Worm (Caenorhabditis elegans): ENCODE data around the gene T04A8.13.

T04A8.13 gene

DNA sequence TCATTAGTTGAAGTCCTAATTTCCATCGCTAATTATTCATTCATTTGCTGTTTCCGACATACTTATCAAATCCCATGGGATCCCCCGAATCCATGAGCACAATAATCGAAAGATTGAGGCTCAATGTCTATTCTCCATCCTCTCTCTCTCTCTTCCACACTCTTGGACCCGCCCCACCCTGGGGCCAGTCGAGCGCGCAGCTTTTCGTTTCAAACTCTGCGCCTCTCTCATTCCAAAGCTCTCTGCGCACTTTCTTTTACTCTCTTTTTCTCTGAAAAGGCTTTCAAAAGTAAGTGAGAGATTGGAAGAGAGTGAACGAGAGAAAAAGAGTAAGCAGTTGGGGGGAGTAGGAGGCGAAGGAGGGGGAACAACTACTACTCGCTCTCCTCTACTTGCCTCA lies 15.0 kb downstream of the T04A8.13 start, which contains the start of gene acy-1 (continued):
- TF ChIP-seq nfya-1 (tag; optimal IDR thresholded peaks at IDR 0.05) (peak; percentile 90), sox-4 (tag; optimal IDR thresholded peaks at IDR 0.05) (peak; percentile 25), elt-4 (tag; optimal IDR thresholded peaks at IDR 0.05) (no peak), syd-9 (tag; optimal IDR thresholded peaks at IDR 0.05) (peak; percentile 1), ceh-14 (tag; optimal IDR thresholded peaks at IDR 0.05) (peak; percentile 77), hlh-6 (tag; optimal IDR thresholded peaks at IDR 0.05) (no peak), hlh-15 (tag; optimal IDR thresholded peaks at IDR 0.05) (no peak), pha-4 (tag; optimal IDR thresholded peaks at IDR 0.05) (no peak), Y22D7AL.16 (tag; optimal IDR thresholded peaks at IDR 0.05) (no peak), C38D4.7 (GFP tag; optimal IDR thresholded peaks at IDR 0.05) (no peak), ceh-9 (tag; optimal IDR thresholded peaks at IDR 0.05) (no peak), pag-3 (tag; optimal IDR thresholded peaks at IDR 0.05; ENCODE audit: borderline replicate concordance) (no peak), ceh-2 (tag; optimal IDR thresholded peaks at IDR 0.05) (peak; percentile 38), unc-86 (tag; optimal IDR thresholded peaks at IDR 0.05) (no peak), hlh-13 (GFP tag; optimal IDR thresholded peaks at IDR 0.05) (no peak)

DNA sequence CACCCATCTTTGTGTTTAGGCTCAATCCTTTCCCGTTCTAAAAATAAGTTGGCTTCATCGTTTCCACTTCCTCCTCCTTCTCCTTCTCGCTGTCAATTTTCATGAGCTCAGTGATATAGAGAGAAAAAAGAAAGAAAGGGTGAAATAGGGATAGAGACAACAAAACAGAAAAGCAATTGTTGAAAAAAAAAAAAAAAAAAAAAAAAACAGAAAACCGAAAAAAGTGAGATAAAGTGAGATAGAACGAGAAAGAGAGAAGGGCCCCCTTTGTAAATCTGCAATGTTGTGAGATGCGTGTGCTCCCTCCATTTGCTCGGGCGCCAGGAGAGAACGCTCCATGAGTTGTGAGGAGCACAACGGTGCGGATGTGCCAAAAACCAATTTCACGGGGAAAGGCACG lies 17.1 kb downstream of the T04A8.13 start:
- TF ChIP-seq ceh-18 (tag; optimal IDR thresholded peaks at IDR 0.05) (peak; percentile 14), unc-42 (tag; optimal IDR thresholded peaks at IDR 0.05) (peak; percentile 17), hlh-6 (tag; optimal IDR thresholded peaks at IDR 0.05) (no peak)

DNA sequence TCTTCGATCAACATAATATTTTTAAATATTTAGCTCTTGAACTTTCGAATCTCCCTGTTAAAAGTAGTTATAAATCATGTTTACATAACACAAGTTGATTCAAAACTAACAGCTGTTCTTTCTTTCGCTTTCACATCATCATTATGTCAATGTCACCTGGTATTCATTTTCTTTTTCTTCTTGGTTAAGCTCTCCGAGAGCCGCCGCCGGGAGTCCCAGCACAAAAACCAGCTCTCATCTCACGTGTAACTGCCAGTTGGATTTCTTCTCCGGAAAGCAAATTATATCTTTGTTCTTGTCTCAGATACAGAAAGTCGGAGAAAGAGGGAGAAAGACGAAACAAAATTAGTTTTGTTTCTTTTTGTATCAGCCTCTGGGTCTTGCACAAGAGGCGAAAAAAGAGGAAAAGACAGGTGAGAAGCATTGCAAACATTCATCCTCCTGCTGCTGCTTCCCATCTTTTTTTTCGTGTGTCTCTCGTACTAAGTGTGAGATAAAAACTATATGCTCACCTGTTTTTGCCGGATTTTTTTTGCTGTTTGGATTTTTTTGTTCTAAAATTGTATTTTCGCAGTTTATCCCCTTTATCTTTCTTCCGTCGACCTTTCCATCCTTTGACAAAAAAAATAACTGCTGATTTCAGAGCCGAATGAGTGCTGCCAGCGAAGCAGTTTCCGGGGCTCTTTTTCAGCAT lies 24.7 kb downstream of the T04A8.13 start, which contains the start of gene F17C8.3:
F17C8.3 (plus strand) TSS at position 644 of the 694 bp plus-strand sequence.
- TF ChIP-seq ceh-18 (tag; optimal IDR thresholded peaks at IDR 0.05) (peak; percentile 69), hlh-8 (tag; optimal IDR thresholded peaks at IDR 0.05) (no peak), nhr-11 (tag; optimal IDR thresholded peaks at IDR 0.05) (no peak), ref-2 (tag; optimal IDR thresholded peaks at IDR 0.05) (no peak), tbx-2 (tag; optimal IDR thresholded peaks at IDR 0.05) (no peak)

DNA sequence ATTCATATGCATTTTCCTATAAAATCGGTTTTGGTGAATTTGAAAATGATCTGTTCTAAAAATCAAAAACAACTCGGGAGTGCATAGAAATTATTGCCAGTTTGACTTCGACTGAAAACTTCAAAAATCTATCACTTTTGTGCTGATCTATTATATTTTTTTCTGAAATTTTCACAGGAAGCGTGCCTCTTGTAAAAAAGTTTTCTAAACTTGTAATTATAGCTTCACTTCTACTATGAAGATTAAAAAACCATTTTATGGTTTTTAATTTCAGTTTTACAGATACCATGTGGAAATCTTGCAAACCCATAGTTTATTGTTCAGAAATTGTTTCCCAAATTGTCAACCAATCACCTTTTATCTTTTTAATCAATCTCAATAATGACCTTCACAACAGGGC lies 27.3 kb downstream of the T04A8.13 start, which contains the start of gene F17C8.9:
F17C8.9 (plus strand) TSS at position 301 of the 400 bp plus-strand sequence.
- no peak for TF ChIP-seq ceh-31 (tag; optimal IDR thresholded peaks at IDR 0.05)
- no peak for TF ChIP-seq zip-5 (tag; optimal IDR thresholded peaks at IDR 0.05)
- no peak for TF ChIP-seq fkh-10 (GFP tag; optimal IDR thresholded peaks at IDR 0.05)
- no peak for TF ChIP-seq eyg-1 (tag; optimal IDR thresholded peaks at IDR 0.05)
- TF ChIP-seq tbx-7 (tag; optimal IDR thresholded peaks at IDR 0.05): no peak
- no peak for TF ChIP-seq unc-55 (GFP tag; optimal IDR thresholded peaks at IDR 0.05)
- no peak for TF ChIP-seq ceh-6 (GFP tag; optimal IDR thresholded peaks at IDR 0.05)
- no peak for TF ChIP-seq ahr-1 (tag; optimal IDR thresholded peaks at IDR 0.05)

DNA sequence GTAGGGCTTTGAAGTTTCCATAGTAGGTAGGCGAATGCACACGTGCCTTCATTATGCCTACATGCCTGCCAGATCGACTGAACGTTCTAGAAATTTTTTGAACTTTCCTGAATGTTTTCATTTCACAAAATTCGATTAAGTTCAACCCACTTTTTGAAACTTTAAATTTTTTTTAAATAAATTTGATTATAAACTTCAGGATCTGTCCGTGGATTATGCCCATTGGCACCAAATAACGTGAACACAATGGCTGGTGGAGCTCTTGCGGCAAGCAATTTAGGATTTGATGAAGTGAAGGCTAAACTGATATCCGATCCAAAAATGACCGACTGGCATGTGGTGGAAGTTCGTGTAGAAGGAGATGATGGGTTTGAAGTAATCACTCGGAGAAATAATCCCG lies 28.7 kb downstream of the T04A8.13 start, which contains the start of gene F17C8.7:
F17C8.7 (plus strand) TSS at position 301 of the 400 bp plus-strand sequence.
- TF ChIP-seq hlh-6 (tag; optimal IDR thresholded peaks at IDR 0.05): no peak
- TF ChIP-seq elt-2 (tag; optimal IDR thresholded peaks at IDR 0.05): no peak

DNA sequence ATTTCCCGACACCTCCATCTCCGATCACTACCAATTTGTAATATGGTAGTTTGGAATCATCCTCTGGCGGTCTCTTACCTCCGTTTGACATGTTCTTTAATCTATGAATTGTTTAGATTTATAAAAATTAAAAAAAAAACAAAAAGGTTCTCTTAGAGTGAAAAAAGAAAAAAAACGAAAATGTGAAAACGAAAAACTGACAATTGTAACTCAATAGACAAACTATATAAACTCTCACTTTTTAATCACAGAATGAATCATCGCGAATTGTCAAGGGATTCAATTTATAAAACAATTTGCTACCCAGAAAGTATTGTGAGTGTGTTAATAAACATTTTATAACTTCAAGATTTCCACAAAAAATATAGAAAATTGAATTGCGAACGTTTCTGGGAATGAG lies 33.2 kb downstream of the T04A8.13 start, which contains the start of gene ras-2:
ras-2 (minus strand) TSS at position 101 of the 400 bp plus-strand sequence.
- TF ChIP-seq elt-4 (tag; optimal IDR thresholded peaks at IDR 0.05) (no peak), hlh-13 (GFP tag; optimal IDR thresholded peaks at IDR 0.05) (no peak)

DNA sequence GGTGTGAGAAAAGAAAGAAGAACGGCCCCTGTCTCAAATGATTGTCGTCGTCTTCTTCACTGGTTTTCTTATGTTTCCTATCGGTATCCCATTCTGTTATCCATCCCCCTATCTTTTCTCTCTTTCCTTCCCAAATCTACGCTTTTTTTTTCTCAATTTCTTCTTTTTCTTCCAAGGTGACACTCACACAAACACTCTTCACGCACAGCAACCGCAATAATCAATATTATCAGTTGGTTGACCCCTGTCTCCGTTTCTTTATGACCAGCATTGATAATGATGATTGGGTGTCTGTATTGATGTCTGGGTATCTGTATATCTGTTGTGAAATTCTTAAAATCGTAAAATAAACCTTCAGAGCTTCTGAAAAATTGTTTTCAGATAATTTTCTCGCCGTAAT lies 34.0 kb downstream of the T04A8.13 start:
- TF ChIP-seq ets-4 (tag; optimal IDR thresholded peaks at IDR 0.05) (no peak), elt-2 (tag; optimal IDR thresholded peaks at IDR 0.05) (peak; percentile 27)

Measured in whole organism, late embryonic.